Worm (Caenorhabditis elegans): ENCODE measurements around the gene C04H5.7.

ce11 chrII:14574790-14575189, 37.0 kb downstream of the C04H5.7 start:
- no peak for TF ChIP-seq dao-5 (tag; optimal IDR thresholded peaks at IDR 0.05)
- TF ChIP-seq him-1 (tag; optimal IDR thresholded peaks at IDR 0.05): no peak
